Fruit fly (Drosophila melanogaster): ENCODE data around the gene Rtnl1.

- TF ChIP-seq ss (GFP tag; optimal IDR thresholded peaks at IDR 0.05) (no peak), achi (GFP tag; optimal IDR thresholded peaks at IDR 0.05) (no peak), CG1621 (tag; optimal IDR thresholded peaks at IDR 0.05) (no peak), CG3032 (tag; optimal IDR thresholded peaks at IDR 0.05) (no peak), topi (GFP tag; optimal IDR thresholded peaks at IDR 0.05) (no peak), spab (GFP tag; optimal IDR thresholded peaks at IDR 0.05) (no peak), CG11762 (GFP tag; optimal IDR thresholded peaks at IDR 0.05; ENCODE audit: insufficient read depth) (no peak)
Measured at dm6 chr2L:5027321-5028069, 18.0 kb upstream of the Rtnl1 start.
